Worm (Caenorhabditis elegans): Measurements from ENCODE around the gene frpr-5.

ce11 chrV:13580696-13581095, 44.8 kb upstream of the frpr-5 start, which contains the start of gene C50B8.5:
- TF ChIP-seq pha-4 (tag; optimal IDR thresholded peaks at IDR 0.05) = no peak
- peak; percentile 4 for TF ChIP-seq dve-1 (tag; optimal IDR thresholded peaks at IDR 0.05)
- no peak for TF ChIP-seq lin-11 (tag; optimal IDR thresholded peaks at IDR 0.05)
- no peak for TF ChIP-seq elt-4 (tag; optimal IDR thresholded peaks at IDR 0.05)
- no peak for TF ChIP-seq zip-5 (tag; optimal IDR thresholded peaks at IDR 0.05)
- TF ChIP-seq tbx-7 (tag; optimal IDR thresholded peaks at IDR 0.05) = no peak
- TF ChIP-seq ceh-48 (tag; optimal IDR thresholded peaks at IDR 0.05) = no peak
- TF ChIP-seq tbx-2 (tag; optimal IDR thresholded peaks at IDR 0.05) = no peak
